Worm (Caenorhabditis elegans) whole organism, L4 larva: ENCODE results near the gene C02F5.5.

Experiments
- F37D6.2 ChIP-seq: sonication (generic microtip); optimal IDR thresholded peaks from 2 replicates; lab custom pipeline; 2016; ENCODE audit warnings: mild to moderate bottlenecking, missing genetic modification characterization, missing compliant biosample characterization
- fkh-10 ChIP-seq: fragments of 150-350 bp; optimal IDR thresholded peaks from 2 replicates; lab custom pipeline; 2014; ENCODE audit warnings: missing biosample characterization, missing genetic modification reagents, missing genetic modification characterization
- fos-1 ChIP-seq: fragments of 150-350 bp; optimal IDR thresholded peaks from 2 replicates; lab custom pipeline; 2014; ENCODE audit warnings: missing biosample characterization, missing genetic modification characterization
- lin-13 ChIP-seq: fragments of 150-350 bp; optimal IDR thresholded peaks from 2 replicates; lab custom pipeline; 2014; ENCODE audit warnings: missing biosample characterization, missing genetic modification reagents, missing genetic modification characterization
- nhr-77 ChIP-seq: fragments of 150-350 bp; optimal IDR thresholded peaks from 2 replicates; lab custom pipeline; 2014; ENCODE audit warnings: missing biosample characterization, missing genetic modification characterization
- snpc-4 ChIP-seq: fragments of 150-350 bp; optimal IDR thresholded peaks from 2 replicates; lab custom pipeline; 2014; ENCODE audit warnings: missing biosample characterization, missing genetic modification characterization
- ztf-11 ChIP-seq: fragments of 150-350 bp; optimal IDR thresholded peaks from 2 replicates; lab custom pipeline; 2014; ENCODE audit warnings: missing biosample characterization, missing genetic modification characterization

DNA sequence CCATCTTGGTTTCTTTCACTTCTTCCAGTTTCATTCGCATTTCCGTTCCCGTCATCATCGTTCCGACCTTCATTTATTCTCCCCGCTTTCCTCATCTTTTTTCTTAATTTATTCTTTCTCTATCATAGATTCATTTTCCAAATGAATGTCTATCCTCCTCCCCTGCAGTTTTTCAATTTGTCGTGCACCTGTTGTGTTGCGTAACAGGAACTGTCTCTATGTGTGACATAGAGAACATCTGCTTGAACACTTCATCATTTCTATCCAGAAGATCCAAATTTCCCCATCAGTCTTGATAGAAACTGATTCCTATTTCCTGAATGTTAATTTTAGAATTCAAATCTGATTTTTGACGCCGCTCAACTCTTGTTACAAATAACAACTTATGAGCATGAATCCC, 47.5 kb downstream of the C02F5.5 start:
- TF ChIP-seq fkh-10, result no peak
- TF ChIP-seq lin-13 (GFP tag; lab: Kevin White, UChicago), result no peak
- TF ChIP-seq snpc-4, result no peak
- TF ChIP-seq F37D6.2, result no peak
- TF ChIP-seq fos-1, result no peak
- no peak for TF ChIP-seq ztf-11 (tag; lab: Kevin White, UChicago)
- no peak for TF ChIP-seq nhr-77 (tag; lab: Kevin White, UChicago)
